Fruit fly (Drosophila melanogaster): ENCODE data around the gene Acbp5.

Gene Acbp5

DNA sequence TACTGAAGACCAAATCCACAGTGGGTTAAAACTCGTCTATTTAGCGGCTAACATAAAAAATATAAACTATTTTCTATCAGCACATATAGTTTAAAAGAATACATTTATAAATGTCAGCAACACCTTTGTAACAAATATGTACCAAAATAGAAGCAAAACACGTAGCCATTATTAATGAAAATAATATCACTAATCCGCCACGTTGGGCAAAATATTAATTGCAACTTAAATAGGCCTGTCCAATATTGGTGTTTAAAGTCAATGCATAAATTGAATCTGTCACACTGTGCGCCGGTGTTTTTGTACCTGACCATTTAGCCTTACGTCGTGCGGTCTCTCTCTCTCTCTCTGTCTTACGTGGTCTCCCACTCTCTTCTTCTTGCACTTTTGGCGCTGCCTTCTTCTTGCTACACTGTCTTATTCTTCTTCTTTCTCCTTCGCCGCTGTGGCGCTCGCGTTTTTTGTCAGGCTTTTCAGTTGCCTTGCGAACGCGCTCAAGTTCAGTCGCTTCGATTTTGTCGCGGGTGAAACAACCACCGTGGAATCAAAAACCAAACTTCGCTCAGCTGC lies 22.3 kb downstream of the Acbp5 start (continued):
- TF ChIP-seq CG34406 (GFP tag; optimal IDR thresholded peaks at IDR 0.05) (peak; percentile 98), CG8119 (GFP tag; IDR thresholded peaks at IDR 0.05) (peak; percentile 95), CG9139 (GFP tag; optimal IDR thresholded peaks at IDR 0.05) (peak; percentile 80), cyc (GFP tag; optimal IDR thresholded peaks at IDR 0.05) (peak; percentile 99), OdsH (GFP tag; optimal IDR thresholded peaks at IDR 0.05) (peak; percentile 99), CG3032 (tag; optimal IDR thresholded peaks at IDR 0.05) (peak; percentile 99), Eip75B (GFP tag; optimal IDR thresholded peaks at IDR 0.05) (peak; percentile 97), topi (GFP tag; optimal IDR thresholded peaks at IDR 0.05) (peak; percentile 98), CG4318 (GFP tag; optimal IDR thresholded peaks at IDR 0.05) (peak; percentile 95), CG8632 (GFP tag; optimal IDR thresholded peaks at IDR 0.05) (peak; percentile 98), CG10669 (GFP tag; optimal IDR thresholded peaks at IDR 0.05) (peak; percentile 93), vri (GFP tag; optimal IDR thresholded peaks at IDR 0.05) (peak; percentile 94), CG6792 (GFP tag; optimal IDR thresholded peaks at IDR 0.05) (peak; percentile 98), net (GFP tag; optimal IDR thresholded peaks at IDR 0.05) (peak; percentile 97), CG10631 (GFP tag; optimal IDR thresholded peaks at IDR 0.05) (peak; percentile 98), Ets21C (GFP tag; optimal IDR thresholded peaks at IDR 0.05) (peak; percentile 98), eg (GFP tag; IDR thresholded peaks at IDR 0.05) (peak; percentile 96), ss (GFP tag; optimal IDR thresholded peaks at IDR 0.05) (peak; percentile 94 to 98), CG7368 (GFP tag; optimal IDR thresholded peaks at IDR 0.05) (peak; percentile 97), Hr39 (GFP tag; optimal IDR thresholded peaks at IDR 0.05) (peak; percentile 99), CG6276 (GFP tag; optimal IDR thresholded peaks at IDR 0.05) (peak; percentile 96), Gug (GFP tag; IDR thresholded peaks at IDR 0.05) (peak; percentile 97), salr (GFP tag; optimal IDR thresholded peaks at IDR 0.05) (peak; percentile 97 to 99), CG3919 (GFP tag; optimal IDR thresholded peaks at IDR 0.05) (peak; percentile 94), lz (GFP tag; optimal IDR thresholded peaks at IDR 0.05) (peak; percentile 99)

DNA sequence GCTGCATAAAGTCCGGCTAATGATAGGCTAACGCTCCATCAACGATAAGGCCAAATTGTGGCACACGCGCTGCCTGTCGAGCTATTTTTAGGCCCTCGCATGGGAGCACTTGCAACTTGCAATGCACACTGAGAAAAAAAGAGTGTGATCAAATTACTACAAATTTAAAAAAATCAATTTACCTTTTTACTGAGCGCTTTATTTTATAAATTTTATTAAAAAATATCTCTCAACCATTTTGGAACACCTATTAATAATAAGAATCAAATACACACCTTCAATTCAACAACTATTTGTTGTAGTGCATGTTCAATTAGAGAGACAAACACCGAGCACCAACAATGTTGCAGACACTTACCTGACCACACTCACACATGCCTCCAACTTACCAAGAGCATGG lies 22.9 kb downstream of the Acbp5 start:
- no peak for TF ChIP-seq Hr38 (GFP tag; optimal IDR thresholded peaks at IDR 0.05)
- TF ChIP-seq Ets96B (tag; optimal IDR thresholded peaks at IDR 0.05) = peak; percentile 45
- no peak for TF ChIP-seq Sox15 (GFP tag; optimal IDR thresholded peaks at IDR 0.05)
- no peak for TF ChIP-seq Eip75B (GFP tag; optimal IDR thresholded peaks at IDR 0.05)
- TF ChIP-seq CG9139 (GFP tag; optimal IDR thresholded peaks at IDR 0.05) = no peak
- TF ChIP-seq CG6808 (GFP tag; optimal IDR thresholded peaks at IDR 0.05) = no peak
- TF ChIP-seq CG8319 (GFP tag; optimal IDR thresholded peaks at IDR 0.05) = no peak
- TF ChIP-seq Ets21C (GFP tag; optimal IDR thresholded peaks at IDR 0.05) = no peak
- peak; percentile 97 for TF ChIP-seq eg (GFP tag; IDR thresholded peaks at IDR 0.05)
- TF ChIP-seq CG7368 (GFP tag; optimal IDR thresholded peaks at IDR 0.05) = no peak
- no peak for TF ChIP-seq CG6792 (GFP tag; optimal IDR thresholded peaks at IDR 0.05)
- peak in 1 of 2 experiments; percentile 20 for TF ChIP-seq salr (GFP tag; optimal IDR thresholded peaks at IDR 0.05)
- TF ChIP-seq dac (GFP tag; optimal IDR thresholded peaks at IDR 0.05) = no peak
- peak; percentile 93 for TF ChIP-seq Gug (GFP tag; IDR thresholded peaks at IDR 0.05)
- peak; percentile 100 for TF ChIP-seq dsx (GFP tag; optimal IDR thresholded peaks at IDR 0.05; ENCODE audit: poor library complexity, severe bottlenecking)
- TF ChIP-seq CG3919 (GFP tag; optimal IDR thresholded peaks at IDR 0.05) = no peak
- TF ChIP-seq CG6163 (GFP tag; IDR thresholded peaks at IDR 0.05) = peak; percentile 96
- no peak for TF ChIP-seq Smox (GFP tag; optimal IDR thresholded peaks at IDR 0.05)
- TF ChIP-seq CG11762 (GFP tag; optimal IDR thresholded peaks at IDR 0.05; ENCODE audit: insufficient read depth) = no peak
- TF ChIP-seq CG8119 (GFP tag; IDR thresholded peaks at IDR 0.05) = peak; percentile 96
- TF ChIP-seq Eip78C (GFP tag) = no peak
- no peak for TF ChIP-seq Eip93F (GFP tag; optimal IDR thresholded peaks at IDR 0.05)
- no peak for TF ChIP-seq spab (GFP tag; optimal IDR thresholded peaks at IDR 0.05)
- no peak for TF ChIP-seq cyc (GFP tag; optimal IDR thresholded peaks at IDR 0.05)
- no peak for TF ChIP-seq CG16779 (tag; optimal IDR thresholded peaks at IDR 0.05)
- TF ChIP-seq Hr4 (GFP tag; optimal IDR thresholded peaks at IDR 0.05) = peak; percentile 81
- peak; percentile 42 for TF ChIP-seq achi (GFP tag; optimal IDR thresholded peaks at IDR 0.05)
- no peak for TF ChIP-seq topi (GFP tag; optimal IDR thresholded peaks at IDR 0.05)
- TF ChIP-seq net (GFP tag; optimal IDR thresholded peaks at IDR 0.05) = no peak
- no peak for TF ChIP-seq CG32006 (GFP tag; optimal IDR thresholded peaks at IDR 0.05)
- no peak for TF ChIP-seq fd59A (GFP tag; optimal IDR thresholded peaks at IDR 0.05)
- TF ChIP-seq lz (GFP tag; optimal IDR thresholded peaks at IDR 0.05) = no peak
- TF ChIP-seq CG11294 (GFP tag; IDR thresholded peaks at IDR 0.05) = peak; percentile 91
- TF ChIP-seq CG4318 (GFP tag; optimal IDR thresholded peaks at IDR 0.05) = peak; percentile 9
- TF ChIP-seq CG6854 (GFP tag; optimal IDR thresholded peaks at IDR 0.05) = no peak
- TF ChIP-seq CG15336 (GFP tag; IDR thresholded peaks at IDR 0.05) = peak; percentile 98
- no peak for TF ChIP-seq Sox102F (GFP tag; optimal IDR thresholded peaks at IDR 0.05)
- TF ChIP-seq CG31627 (GFP tag; optimal IDR thresholded peaks at IDR 0.05) = no peak

All from whole organism, prepupa.